Worm (Caenorhabditis elegans): ENCODE results near the gene tpan-1.
A peak's percentile ranks its signal among the peaks of the same experiment; 100 is the strongest.

DNA sequence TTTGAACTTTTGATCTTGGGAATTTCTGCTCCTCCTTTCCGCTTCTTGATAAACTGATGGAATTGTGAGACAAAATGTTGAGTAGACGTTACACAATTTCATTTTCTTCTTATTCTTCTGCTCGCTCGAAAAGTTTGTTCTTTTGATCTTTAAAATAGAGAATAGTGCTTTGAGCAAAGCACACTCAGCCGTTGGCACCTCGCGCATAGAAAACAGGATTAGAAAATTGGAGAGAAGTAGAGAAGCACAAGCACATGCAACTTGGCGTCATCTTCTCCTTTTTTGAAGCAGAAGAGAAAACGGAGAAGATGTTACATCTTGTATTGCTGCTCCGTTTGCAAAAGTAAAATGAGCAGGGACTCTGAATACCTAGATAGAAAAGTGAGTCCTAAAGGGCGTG, 7.1 kb upstream of the tpan-1 start:
- TF ChIP-seq ztf-4 (tag; optimal IDR thresholded peaks at IDR 0.05) (peak; percentile 49), elt-1 (tag; optimal IDR thresholded peaks at IDR 0.05) (no peak), nhr-77 (tag; optimal IDR thresholded peaks at IDR 0.05) (no peak), nhr-11 (tag; optimal IDR thresholded peaks at IDR 0.05) (no peak), aly-2 (tag; optimal IDR thresholded peaks at IDR 0.05) (no peak), ZK546.5 (tag; optimal IDR thresholded peaks at IDR 0.05) (no peak), R02D3.7 (tag; optimal IDR thresholded peaks at IDR 0.05) (no peak), C34F6.9 (tag; optimal IDR thresholded peaks at IDR 0.05) (peak; percentile 59), skn-1 (tag; optimal IDR thresholded peaks at IDR 0.05) (no peak)

Data from whole organism, L2 larva.